Fruit fly (Drosophila melanogaster): ENCODE data around the gene E5.

dm6 chr3R:13872161-13872560, 2.6 kb downstream of the E5 start:
- no peak for TF ChIP-seq ttk (GFP tag; IDR thresholded peaks at IDR 0.05)
- no peak for TF ChIP-seq crc (GFP tag; optimal IDR thresholded peaks at IDR 0.05)
- no peak for TF ChIP-seq ems (GFP tag; optimal IDR thresholded peaks at IDR 0.05)
- TF ChIP-seq CG10959 (GFP tag; IDR thresholded peaks at IDR 0.05), result no peak
- no peak for TF ChIP-seq Mrtf (GFP tag; IDR thresholded peaks at IDR 0.05)
- TF ChIP-seq CG15696 (tag; optimal IDR thresholded peaks at IDR 0.05), result no peak
- no peak for TF ChIP-seq CG16815 (GFP tag; optimal IDR thresholded peaks at IDR 0.05)
- TF ChIP-seq lola (GFP tag; optimal IDR thresholded peaks at IDR 0.05), result no peak
- no peak for TF ChIP-seq CG3726 (GFP tag; IDR thresholded peaks at IDR 0.05)
- TF ChIP-seq ab (GFP tag; optimal IDR thresholded peaks at IDR 0.05), result no peak
- no peak for TF ChIP-seq Nf-YB (GFP tag; optimal IDR thresholded peaks at IDR 0.05)
- TF ChIP-seq CG15479 (GFP tag; optimal IDR thresholded peaks at IDR 0.05), result no peak

Data from whole organism, embryonic.